Worm (Caenorhabditis elegans) whole organism, mixed stage, embryonic: ENCODE measurements around the gene nspc-7.

Experiments
- bed-3 ChIP-seq: fragments of 200-800 bp; sonication (Bioruptor generic); optimal IDR thresholded peaks from 3 replicates; lab custom pipeline; 2018; ENCODE audit warnings: mild to moderate bottlenecking, missing genetic modification characterization, moderate library complexity, missing compliant biosample characterization
- ceh-39 ChIP-seq: fragments of 150-350 bp; optimal IDR thresholded peaks from 2 replicates; lab custom pipeline; 2014; ENCODE audit warnings: missing biosample characterization, missing genetic modification characterization
- ceh-43 ChIP-seq: fragments of 200-800 bp; sonication (Bioruptor generic); optimal IDR thresholded peaks from 2 replicates; lab custom pipeline; 2018; ENCODE audit warnings: mild to moderate bottlenecking, missing genetic modification characterization, moderate library complexity, missing compliant biosample characterization
- ceh-83 ChIP-seq: fragments of 200-800 bp; sonication (Bioruptor generic); optimal IDR thresholded peaks from 2 replicates; lab custom pipeline; 2018; ENCODE audit warnings: mild to moderate bottlenecking, missing genetic modification characterization, missing compliant biosample characterization
- ces-1 ChIP-seq: fragments of 150-350 bp; optimal IDR thresholded peaks from 2 replicates; lab custom pipeline; 2014; ENCODE audit warnings: missing biosample characterization, missing genetic modification reagents, missing genetic modification characterization
- cnd-1 ChIP-seq: fragments of 200-800 bp; sonication (Bioruptor generic); optimal IDR thresholded peaks from 2 replicates; lab custom pipeline; 2018; ENCODE audit warnings: mild to moderate bottlenecking, missing genetic modification characterization, missing compliant biosample characterization
- drap-1 ChIP-seq: fragments of 200-800 bp; sonication (Bioruptor generic); optimal IDR thresholded peaks from 3 replicates; lab custom pipeline; 2018; ENCODE audit warnings: mild to moderate bottlenecking, missing genetic modification characterization, missing compliant biosample characterization
- elt-3 ChIP-seq: fragments of 150-350 bp; optimal IDR thresholded peaks from 2 replicates; lab custom pipeline; 2014; ENCODE audit warnings: missing biosample characterization, missing genetic modification characterization
- flh-1 ChIP-seq: fragments of 200-800 bp; sonication (Bioruptor generic); optimal IDR thresholded peaks from 2 replicates; lab custom pipeline; 2018; ENCODE audit warnings: mild to moderate bottlenecking, missing genetic modification characterization, moderate library complexity, missing compliant biosample characterization
- ham-2 ChIP-seq: fragments of 200-800 bp; sonication (Bioruptor generic); optimal IDR thresholded peaks from 2 replicates; lab custom pipeline; 2018; ENCODE audit warnings: mild to moderate bottlenecking, missing genetic modification characterization, missing compliant biosample characterization
- lin-13 ChIP-seq: fragments of 150-350 bp; optimal IDR thresholded peaks from 2 replicates; lab custom pipeline; 2014; ENCODE audit warnings: missing biosample characterization, missing genetic modification characterization
- lin-32 ChIP-seq: fragments of 200-800 bp; sonication (Bioruptor generic); optimal IDR thresholded peaks from 2 replicates; lab custom pipeline; 2018; ENCODE audit warnings: mild to moderate bottlenecking, missing genetic modification characterization, missing compliant biosample characterization
- mab-5 ChIP-seq: fragments of 150-350 bp; optimal IDR thresholded peaks from 2 replicates; lab custom pipeline; 2014; ENCODE audit warnings: missing biosample characterization, missing genetic modification characterization
- mep-1 ChIP-seq: fragments of 150-350 bp; optimal IDR thresholded peaks from 2 replicates; lab custom pipeline; 2017; ENCODE audit warnings: missing biosample characterization, missing genetic modification reagents, missing genetic modification characterization, inconsistent platforms
- nhr-2 ChIP-seq: fragments of 150-350 bp; optimal IDR thresholded peaks from 2 replicates; lab custom pipeline; 2014; ENCODE audit warnings: missing biosample characterization, missing genetic modification characterization
- nhr-237 ChIP-seq: fragments of 150-350 bp; optimal IDR thresholded peaks from 2 replicates; lab custom pipeline; 2014; ENCODE audit warnings: missing biosample characterization, missing genetic modification characterization
- nhr-28 ChIP-seq: fragments of 150-350 bp; optimal IDR thresholded peaks from 2 replicates; lab custom pipeline; 2014; ENCODE audit warnings: missing biosample characterization, missing genetic modification characterization
- nhr-76 ChIP-seq: sonication (generic microtip); optimal IDR thresholded peaks from 2 replicates; lab custom pipeline; 2017; ENCODE audit warnings: missing biosample characterization, missing genetic modification characterization
- pha-4 ChIP-seq: fragments of 150-350 bp; optimal IDR thresholded peaks from 2 replicates; lab custom pipeline; 2018; ENCODE audit warnings: missing biosample characterization, missing genetic modification reagents, missing genetic modification characterization
- sem-2 ChIP-seq: fragments of 200-800 bp; sonication (Bioruptor generic); optimal IDR thresholded peaks from 2 replicates; lab custom pipeline; 2018; ENCODE audit warnings: mild to moderate bottlenecking, missing genetic modification characterization, missing compliant biosample characterization
- snpc-4 ChIP-seq: fragments of 150-350 bp; optimal IDR thresholded peaks from 2 replicates; lab custom pipeline; 2014; ENCODE audit warnings: missing biosample characterization, missing genetic modification characterization
- sptf-1 ChIP-seq: sonication (generic microtip); optimal IDR thresholded peaks from 2 replicates; lab custom pipeline; 2017; ENCODE audit warnings: mild to moderate bottlenecking, missing genetic modification characterization, moderate library complexity, missing compliant biosample characterization
- tbx-8 ChIP-seq: fragments of 200-800 bp; sonication (Bioruptor generic); optimal IDR thresholded peaks from 2 replicates; lab custom pipeline; 2018; ENCODE audit warnings: mild to moderate bottlenecking, missing genetic modification characterization, moderate library complexity, missing compliant biosample characterization
- unc-39 ChIP-seq: fragments of 150-350 bp; optimal IDR thresholded peaks from 2 replicates; lab custom pipeline; 2014; ENCODE audit warnings: missing biosample characterization, missing genetic modification characterization
- unc-62 ChIP-seq: fragments of 150-350 bp; optimal IDR thresholded peaks from 2 replicates; lab custom pipeline; 2014; ENCODE audit warnings: missing biosample characterization, missing genetic modification reagents, missing genetic modification characterization
- zip-8 ChIP-seq: fragments of 150-350 bp; optimal IDR thresholded peaks from 2 replicates; lab custom pipeline; 2014; ENCODE audit warnings: missing biosample characterization, missing genetic modification characterization
- ztf-11 ChIP-seq: fragments of 150-350 bp; optimal IDR thresholded peaks from 2 replicates; lab custom pipeline; 2014; ENCODE audit warnings: missing biosample characterization, missing genetic modification characterization

nspc-7 gene

ce11 chrX:8581447-8581846 is 39.8 kb downstream of the nspc-7 start, which contains the start of gene F18E9.8:
F18E9.8 (minus strand) TSS chrX:8581547.
- TF ChIP-seq ces-1 (GFP tag; lab: Kevin White, UChicago) (no peak), ceh-43 (GFP tag; lab: Kevin White, UChicago) (no peak), elt-3 (tag; lab: Kevin White, UChicago) (no peak), nhr-76 (tag; lab: Kevin White, UChicago) (no peak), bed-3 (GFP tag; lab: Kevin White, UChicago) (no peak), sem-2 (GFP tag; lab: Kevin White, UChicago) (no peak), flh-1 (GFP tag; lab: Kevin White, UChicago) (no peak), nhr-237 (tag; lab: Kevin White, UChicago) (no peak), pha-4 (tag; lab: Kevin White, UChicago) (no peak), unc-62 (GFP tag; lab: Kevin White, UChicago) (no peak), lin-32 (no peak), ztf-11 (tag; lab: Kevin White, UChicago) (no peak), drap-1 (GFP tag; lab: Kevin White, UChicago) (no peak), sptf-1 (tag; lab: Kevin White, UChicago) (no peak), mep-1 (tag; lab: Kevin White, UChicago) (no peak), unc-39 (no peak), snpc-4 (tag; lab: Kevin White, UChicago) (no peak), ceh-39 (tag; lab: Kevin White, UChicago) (no peak), cnd-1 (tag; lab: Kevin White, UChicago) (no peak)

ce11 chrX:8582767-8583360 is 41.2 kb downstream of the nspc-7 start:
- no peak for TF ChIP-seq bed-3 (GFP tag; lab: Kevin White, UChicago)
- TF ChIP-seq unc-39: no peak

- TF ChIP-seq nhr-2 (tag; lab: Kevin White, UChicago) (no peak), ham-2 (GFP tag; lab: Kevin White, UChicago) (no peak), ceh-83 (GFP tag; lab: Kevin White, UChicago) (no peak), snpc-4 (tag; lab: Kevin White, UChicago) (no peak), drap-1 (GFP tag; lab: Kevin White, UChicago) (no peak), nhr-237 (tag; lab: Kevin White, UChicago) (no peak), tbx-8 (no peak), flh-1 (GFP tag; lab: Kevin White, UChicago) (no peak), ceh-39 (tag; lab: Kevin White, UChicago) (no peak), unc-39 (no peak), zip-8 (no peak), ceh-43 (GFP tag; lab: Kevin White, UChicago) (no peak)
- TF ChIP-seq, all 35 proteins: peak for 0
These were observed 43.2 kb downstream of the nspc-7 start for ce11 chrX:8584825-8585384.

- no peak for TF ChIP-seq nhr-28 (tag; lab: Kevin White, UChicago)
- TF ChIP-seq cnd-1 (tag; lab: Kevin White, UChicago): no peak
- no peak for TF ChIP-seq nhr-237 (tag; lab: Kevin White, UChicago)
- no peak for TF ChIP-seq lin-13 (tag; lab: Kevin White, UChicago)
- TF ChIP-seq mab-5 (tag; lab: Kevin White, UChicago): no peak
- TF ChIP-seq lin-32: no peak
- no peak for TF ChIP-seq elt-3 (tag; lab: Kevin White, UChicago)
- TF ChIP-seq sem-2 (GFP tag; lab: Kevin White, UChicago): no peak
- TF ChIP-seq drap-1 (GFP tag; lab: Kevin White, UChicago): no peak
- no peak for TF ChIP-seq tbx-8
- TF ChIP-seq ham-2 (GFP tag; lab: Kevin White, UChicago): no peak
- TF ChIP-seq ceh-83 (GFP tag; lab: Kevin White, UChicago): no peak
- TF ChIP-seq flh-1 (GFP tag; lab: Kevin White, UChicago): no peak
These were observed 44.2 kb downstream of the nspc-7 start, which contains the start of gene F18E9.3 for ce11 chrX:8585837-8586236. F18E9.3 (plus strand) TSS chrX:8586147.
